Worm (Caenorhabditis elegans): ENCODE measurements around the gene F15E6.4.

The F15E6.4 gene

ce11 chrIV:4298983-4299382 lies 7.7 kb downstream of the F15E6.4 start, which contains the start of gene F15E6.9:
F15E6.9 (minus strand) TSS chrIV:4299083.
- TF ChIP-seq ceh-45 (GFP tag; IDR thresholded peaks at IDR 0.05), result no peak
- TF ChIP-seq rnt-1 (tag; optimal IDR thresholded peaks at IDR 0.05), result no peak
- TF ChIP-seq tbx-7 (tag; optimal IDR thresholded peaks at IDR 0.05), result no peak
- TF ChIP-seq pha-2 (tag; optimal IDR thresholded peaks at IDR 0.05), result no peak
- no peak for TF ChIP-seq che-1 (tag; optimal IDR thresholded peaks at IDR 0.05)
- TF ChIP-seq elt-4 (tag; optimal IDR thresholded peaks at IDR 0.05), result no peak
- TF ChIP-seq sox-4 (tag; optimal IDR thresholded peaks at IDR 0.05), result no peak
- TF ChIP-seq hlh-8 (tag; optimal IDR thresholded peaks at IDR 0.05), result no peak
- TF ChIP-seq ceh-48 (tag; optimal IDR thresholded peaks at IDR 0.05), result no peak
- TF ChIP-seq ceh-19 (GFP tag; optimal IDR thresholded peaks at IDR 0.05), result no peak
- no peak for TF ChIP-seq ttx-3 (tag; optimal IDR thresholded peaks at IDR 0.05)
- TF ChIP-seq ceh-31 (tag; optimal IDR thresholded peaks at IDR 0.05), result no peak
- no peak for TF ChIP-seq ceh-22 (tag; optimal IDR thresholded peaks at IDR 0.05)

DNA sequence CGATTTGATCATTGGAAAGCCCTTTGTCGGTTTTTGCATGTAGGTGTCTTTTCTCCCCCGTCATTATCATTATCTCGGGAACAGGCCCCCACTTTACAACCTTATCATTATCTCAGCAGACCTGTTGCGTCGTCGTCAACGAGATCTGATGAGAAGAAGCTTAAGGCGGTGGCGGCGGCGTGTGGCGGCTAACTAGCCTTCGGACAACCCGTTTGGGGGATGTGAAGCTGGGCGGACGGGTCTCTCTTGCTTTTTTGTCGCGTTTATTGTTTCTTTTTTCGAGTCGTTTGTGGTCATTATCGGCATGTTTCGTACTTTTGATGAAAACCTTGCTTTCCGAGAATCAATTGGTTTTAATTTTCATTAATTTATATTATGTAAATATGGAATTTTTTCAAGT lies 8.7 kb downstream of the F15E6.4 start:
- no peak for TF ChIP-seq C08G9.2 (tag; optimal IDR thresholded peaks at IDR 0.05)
- no peak for TF ChIP-seq ttx-3 (tag; optimal IDR thresholded peaks at IDR 0.05)
- no peak for TF ChIP-seq K09A11.1 (tag; optimal IDR thresholded peaks at IDR 0.05; ENCODE audit: insufficient read depth)
- no peak for TF ChIP-seq madf-2 (tag; optimal IDR thresholded peaks at IDR 0.05)
- no peak for TF ChIP-seq gmeb-2 (tag; optimal IDR thresholded peaks at IDR 0.05)
- no peak for TF ChIP-seq pag-3 (tag; optimal IDR thresholded peaks at IDR 0.05; ENCODE audit: borderline replicate concordance)
- no peak for TF ChIP-seq ceh-24 (tag; optimal IDR thresholded peaks at IDR 0.05)
- no peak for TF ChIP-seq nhr-11 (tag; optimal IDR thresholded peaks at IDR 0.05)
- no peak for TF ChIP-seq hlh-30 (tag; optimal IDR thresholded peaks at IDR 0.05; ENCODE audit: insufficient read depth)
- no peak for TF ChIP-seq lin-11 (tag; optimal IDR thresholded peaks at IDR 0.05)
- no peak for TF ChIP-seq elt-4 (tag; optimal IDR thresholded peaks at IDR 0.05)
- TF ChIP-seq hlh-6 (tag; optimal IDR thresholded peaks at IDR 0.05), result no peak
- no peak for TF ChIP-seq rnt-1 (tag; optimal IDR thresholded peaks at IDR 0.05)
- no peak for TF ChIP-seq hlh-8 (tag; optimal IDR thresholded peaks at IDR 0.05)
- no peak for TF ChIP-seq unc-55 (GFP tag; optimal IDR thresholded peaks at IDR 0.05)
- no peak for TF ChIP-seq sox-4 (tag; optimal IDR thresholded peaks at IDR 0.05)
- TF ChIP-seq dve-1 (tag; optimal IDR thresholded peaks at IDR 0.05), result no peak
- no peak for TF ChIP-seq ref-2 (tag; optimal IDR thresholded peaks at IDR 0.05)

DNA sequence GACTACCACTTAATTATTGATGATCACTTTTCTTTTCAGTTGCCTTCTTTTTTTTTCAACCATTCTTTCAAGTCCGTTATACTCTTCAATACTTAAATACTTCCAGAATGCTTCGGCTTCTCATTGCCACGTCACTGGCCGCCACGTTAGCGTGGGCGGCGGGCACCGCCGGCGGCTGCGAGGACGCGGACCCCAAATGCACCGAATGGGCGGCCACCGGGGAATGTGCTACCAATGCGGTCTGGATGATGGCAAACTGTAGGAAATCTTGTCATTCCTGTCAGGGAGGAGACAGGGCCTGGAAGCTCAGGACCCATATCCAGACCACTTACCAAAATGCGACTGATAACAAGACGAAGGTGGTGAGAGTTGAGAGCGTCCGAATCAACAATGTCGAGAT lies 9.9 kb downstream of the F15E6.4 start, which contains the start of gene lgc-22:
TSS of gene lgc-22 (plus strand) at position 105 of the 400 bp plus-strand sequence.
- TF ChIP-seq lin-11 (tag; optimal IDR thresholded peaks at IDR 0.05) (no peak), ceh-6 (GFP tag; optimal IDR thresholded peaks at IDR 0.05) (no peak), hlh-6 (tag; optimal IDR thresholded peaks at IDR 0.05) (no peak), dve-1 (tag; optimal IDR thresholded peaks at IDR 0.05) (no peak), T23F11.4 (GFP tag; optimal IDR thresholded peaks at IDR 0.05) (no peak), tbx-2 (tag; optimal IDR thresholded peaks at IDR 0.05) (no peak), K09A11.1 (tag; optimal IDR thresholded peaks at IDR 0.05; ENCODE audit: insufficient read depth) (no peak), pag-3 (tag; optimal IDR thresholded peaks at IDR 0.05; ENCODE audit: borderline replicate concordance) (no peak), ets-4 (tag; optimal IDR thresholded peaks at IDR 0.05) (no peak), unc-42 (tag; optimal IDR thresholded peaks at IDR 0.05) (no peak), zip-5 (tag; optimal IDR thresholded peaks at IDR 0.05) (no peak), pat-9 (tag; optimal IDR thresholded peaks at IDR 0.05) (no peak), pros-1 (tag; optimal IDR thresholded peaks at IDR 0.05) (no peak)

DNA sequence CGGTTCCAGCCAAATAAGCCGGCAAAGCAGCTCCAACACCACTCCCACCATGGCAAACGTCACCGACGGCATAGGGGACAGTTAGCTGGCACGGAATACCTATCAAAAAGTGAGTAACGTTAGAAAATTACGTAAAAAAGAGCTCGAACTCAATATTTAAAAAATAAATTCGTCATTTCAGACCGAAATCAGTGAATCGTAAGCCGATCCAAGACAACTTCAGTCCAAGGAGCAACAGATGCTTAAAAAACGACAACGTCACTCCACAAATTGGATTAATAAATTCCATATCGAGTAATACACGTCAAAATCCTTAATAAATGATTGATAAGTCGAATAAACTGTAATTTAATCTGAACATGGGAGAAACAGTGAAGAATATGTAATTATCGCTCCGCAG lies 15.0 kb downstream of the F15E6.4 start:
- TF ChIP-seq fkh-6 (tag; optimal IDR thresholded peaks at IDR 0.05), result no peak
- TF ChIP-seq zip-5 (tag; optimal IDR thresholded peaks at IDR 0.05), result no peak
- no peak for TF ChIP-seq K02D7.2 (tag; optimal IDR thresholded peaks at IDR 0.05)

Data from whole organism, late embryonic.